Fruit fly (Drosophila melanogaster): Measurements from ENCODE around the gene Gr64c.

Gr64c gene

DNA sequence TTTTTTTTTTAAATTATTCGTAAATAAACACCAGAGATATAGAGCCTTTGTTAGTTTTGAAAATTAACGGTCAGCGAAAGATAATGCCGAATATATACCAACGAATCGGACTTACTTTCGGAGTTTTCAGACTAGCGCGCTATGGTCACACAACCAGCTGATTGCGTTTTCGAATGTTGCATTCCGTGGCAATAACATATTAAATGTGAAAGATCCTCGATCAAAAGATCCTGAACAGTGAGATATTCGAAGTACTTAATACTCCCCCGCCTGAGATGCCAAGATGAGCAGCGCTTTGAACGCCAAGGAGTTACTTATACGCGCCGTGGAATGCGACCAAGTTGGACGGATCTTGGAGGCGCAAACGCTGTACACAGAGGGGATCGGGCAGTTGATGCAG is 25.1 kb upstream of the Gr64c start, which contains the start of gene CG14985:
CG14985 (plus strand) TSS at position 159 of the 400 bp plus-strand sequence.
- TF ChIP-seq MESR4 (GFP tag; optimal IDR thresholded peaks at IDR 0.05) (peak; percentile 52), jumu (GFP tag; optimal IDR thresholded peaks at IDR 0.05) (no peak), CG2116 (GFP tag; optimal IDR thresholded peaks at IDR 0.05) (peak; percentile 6), CG9817 (tag; optimal IDR thresholded peaks at IDR 0.05) (no peak), Abd-B (GFP tag; optimal IDR thresholded peaks at IDR 0.05) (no peak), E2f2 (GFP tag; IDR thresholded peaks at IDR 0.05) (peak; percentile 56), CG10431 (GFP tag; optimal IDR thresholded peaks at IDR 0.05) (no peak), gfzf (GFP tag; optimal IDR thresholded peaks at IDR 0.05) (peak; percentile 69), slp2 (GFP tag; optimal IDR thresholded peaks at IDR 0.05) (no peak), Mes4 (GFP tag; optimal IDR thresholded peaks at IDR 0.05) (no peak), CG14014 (GFP tag; IDR thresholded peaks at IDR 0.05) (no peak), fd64A (GFP tag; optimal IDR thresholded peaks at IDR 0.05) (no peak), Mad (GFP tag; optimal IDR thresholded peaks at IDR 0.05) (no peak), CG12071 (GFP tag; optimal IDR thresholded peaks at IDR 0.05) (no peak), stwl (tag; optimal IDR thresholded peaks at IDR 0.05) (peak; percentile 47), CG1603 (tag; optimal IDR thresholded peaks at IDR 0.05) (peak; percentile 39), lola (GFP tag; optimal IDR thresholded peaks at IDR 0.05) (no peak), gsb-n (tag; optimal IDR thresholded peaks at IDR 0.05) (no peak), CG6654 (GFP tag; optimal IDR thresholded peaks at IDR 0.05) (no peak), Antp (GFP tag; optimal IDR thresholded peaks at IDR 0.05) (no peak), Dp (GFP tag; optimal IDR thresholded peaks at IDR 0.05) (peak; percentile 48), CG9932 (GFP tag; IDR thresholded peaks at IDR 0.05) (no peak), trem (tag; optimal IDR thresholded peaks at IDR 0.05) (peak; percentile 12), crp (GFP tag; optimal IDR thresholded peaks at IDR 0.05) (peak in 1 of 2 experiments; percentile 85), NFAT (GFP tag; IDR thresholded peaks at IDR 0.05) (no peak), CG4617 (GFP tag; optimal IDR thresholded peaks at IDR 0.05; ENCODE audit: borderline replicate concordance) (peak; percentile 16), CG13287 (GFP tag; IDR thresholded peaks at IDR 0.05; ENCODE audit: partially characterized antibody) (0 out of 2 replicates have a peak, but pooled peaks have one; percentile 12), dan (GFP tag; IDR thresholded peaks at IDR 0.05) (no peak), sd (tag; optimal IDR thresholded peaks at IDR 0.05) (peak; percentile 55), CG9797 (GFP tag; optimal IDR thresholded peaks at IDR 0.05) (peak; percentile 62), CG17385 (GFP tag; optimal IDR thresholded peaks at IDR 0.05) (no peak), CG15514 (GFP tag; optimal IDR thresholded peaks at IDR 0.05) (peak; percentile 96), NfI (GFP tag; optimal IDR thresholded peaks at IDR 0.05) (no peak), MBD-R2 (GFP tag; IDR thresholded peaks at IDR 0.05) (peak; percentile 55), Bdp1 (GFP tag; optimal IDR thresholded peaks at IDR 0.05) (no peak), nerfin-1 (tag; optimal IDR thresholded peaks at IDR 0.05) (peak; percentile 4), luna (GFP tag; optimal IDR thresholded peaks at IDR 0.05) (no peak), pzg (GFP tag; optimal IDR thresholded peaks at IDR 0.05) (peak; percentile 35), Meics (GFP tag; optimal IDR thresholded peaks at IDR 0.05) (no peak), CG6854 (GFP tag; optimal IDR thresholded peaks at IDR 0.05) (no peak), CG34376 (GFP tag; optimal IDR thresholded peaks at IDR 0.05) (no peak), ara (GFP tag; IDR thresholded peaks at IDR 0.05) (no peak), br (optimal IDR thresholded peaks at IDR 0.05) (no peak), aop (GFP tag; IDR thresholded peaks at IDR 0.05) (no peak), Myb (GFP tag; optimal IDR thresholded peaks at IDR 0.05) (peak; percentile 90), CG3163 (GFP tag; optimal IDR thresholded peaks at IDR 0.05) (no peak)

Data from whole organism, embryonic.